Worm (Caenorhabditis elegans): ENCODE data around the gene nhr-209.

Gene nhr-209

ce11 chrV:12074886-12075285 is 23.1 kb upstream of the nhr-209 start, which contains the start of gene R07B7.6:
TSS of gene R07B7.6 (minus strand) at chrV:12074986.
- TF ChIP-seq pha-4 (GFP tag; IDR thresholded peaks at IDR 0.05) = no peak
- no peak for TF ChIP-seq pha-4 (tag; optimal IDR thresholded peaks at IDR 0.05)
- no peak for TF ChIP-seq ZK546.5 (tag; optimal IDR thresholded peaks at IDR 0.05)
- TF ChIP-seq dve-1 (tag; optimal IDR thresholded peaks at IDR 0.05; ENCODE audit: insufficient read depth) = no peak
- TF ChIP-seq vab-7 (GFP tag; IDR thresholded peaks at IDR 0.05) = no peak
- TF ChIP-seq zfp-3 (GFP tag; conservative IDR thresholded peaks at IDR 0.05) = no peak
- TF ChIP-seq fos-1 (tag; optimal IDR thresholded peaks at IDR 0.05) = no peak
- no peak for TF ChIP-seq hif-1 (tag; optimal IDR thresholded peaks at IDR 0.05)
- TF ChIP-seq daf-12 (tag; optimal IDR thresholded peaks at IDR 0.05) = no peak
- no peak for TF ChIP-seq aly-2 (tag; optimal IDR thresholded peaks at IDR 0.05)
- no peak for TF ChIP-seq dmd-9 (GFP tag; IDR thresholded peaks at IDR 0.05)
- no peak for TF ChIP-seq D1046.2 (GFP tag; IDR thresholded peaks at IDR 0.05)
- TF ChIP-seq skn-1 (tag; optimal IDR thresholded peaks at IDR 0.05) = no peak
- no peak for TF ChIP-seq nhr-41 (GFP tag; IDR thresholded peaks at IDR 0.05)
- TF ChIP-seq ceh-20 (GFP tag; IDR thresholded peaks at IDR 0.05) = no peak
- TF ChIP-seq nhr-11 (tag; optimal IDR thresholded peaks at IDR 0.05) = no peak
- TF ChIP-seq egl-43 (GFP tag; IDR thresholded peaks at IDR 0.05) = no peak
- TF ChIP-seq nhr-6 (tag; optimal IDR thresholded peaks at IDR 0.05) = no peak
- no peak for TF ChIP-seq T20F7.1 (GFP tag; optimal IDR thresholded peaks at IDR 0.05)
- TF ChIP-seq daf-19 (GFP tag; conservative IDR thresholded peaks at IDR 0.05) = no peak

DNA sequence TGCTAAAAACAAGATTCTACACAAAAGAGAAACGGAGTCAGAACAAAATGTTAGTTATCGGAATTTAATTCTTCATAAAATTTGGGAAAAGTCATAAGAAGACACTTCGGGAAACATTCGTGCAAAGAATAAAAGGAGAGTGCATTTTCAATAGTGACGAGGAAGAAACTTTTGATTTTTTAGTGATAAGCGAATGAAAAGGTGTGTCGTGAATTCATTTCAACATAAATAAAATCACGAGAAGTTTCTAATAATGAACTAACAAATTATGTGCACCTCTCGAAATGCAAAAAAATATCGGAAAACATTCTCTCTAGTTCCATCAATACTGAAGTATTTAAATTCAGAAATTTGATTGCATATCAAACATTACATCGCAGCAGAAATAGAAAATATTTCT is 22.0 kb upstream of the nhr-209 start:
- TF ChIP-seq mdt-29 (GFP tag; IDR thresholded peaks at IDR 0.05) (no peak), madf-9 (GFP tag; conservative IDR thresholded peaks at IDR 0.05) (no peak), lin-13 (GFP tag; optimal IDR thresholded peaks at IDR 0.05) (no peak), nhr-76 (tag; optimal IDR thresholded peaks at IDR 0.05) (no peak), nhr-237 (tag; optimal IDR thresholded peaks at IDR 0.05) (no peak), ZK337.2 (GFP tag; IDR thresholded peaks at IDR 0.05) (no peak), nhr-77 (tag; optimal IDR thresholded peaks at IDR 0.05) (peak; percentile 41), hif-1 (tag; optimal IDR thresholded peaks at IDR 0.05) (no peak), lin-39 (tag; optimal IDR thresholded peaks at IDR 0.05) (no peak), cey-2 (tag; optimal IDR thresholded peaks at IDR 0.05; ENCODE audit: borderline replicate concordance, insufficient read depth) (no peak), daf-12 (tag; optimal IDR thresholded peaks at IDR 0.05) (no peak), Y105C5A.15 (GFP tag; IDR thresholded peaks at IDR 0.05) (no peak), zfp-2 (tag; optimal IDR thresholded peaks at IDR 0.05) (no peak), pqm-1 (tag; optimal IDR thresholded peaks at IDR 0.05) (peak; percentile 60), nhr-48 (tag; optimal IDR thresholded peaks at IDR 0.05) (no peak), tag-97 (GFP tag; IDR thresholded peaks at IDR 0.05) (no peak), T20F7.1 (GFP tag; optimal IDR thresholded peaks at IDR 0.05) (no peak), ceh-62 (tag; optimal IDR thresholded peaks at IDR 0.05) (no peak), ztf-11 (tag; optimal IDR thresholded peaks at IDR 0.05) (no peak), nhr-28 (tag; optimal IDR thresholded peaks at IDR 0.05) (peak; percentile 67), spr-3 (GFP tag; optimal IDR thresholded peaks at IDR 0.05) (no peak), dve-1 (tag; optimal IDR thresholded peaks at IDR 0.05; ENCODE audit: insufficient read depth) (peak; percentile 26), unc-39 (tag; optimal IDR thresholded peaks at IDR 0.05) (no peak), ZK546.5 (tag; optimal IDR thresholded peaks at IDR 0.05) (no peak), dmd-8 (GFP tag; IDR thresholded peaks at IDR 0.05) (no peak), R02D3.7 (tag; optimal IDR thresholded peaks at IDR 0.05) (no peak), nhr-102 (tag; optimal IDR thresholded peaks at IDR 0.05) (no peak), egl-43 (GFP tag; IDR thresholded peaks at IDR 0.05) (no peak), gei-8 (GFP tag; optimal IDR thresholded peaks at IDR 0.05) (no peak), fkh-10 (GFP tag; optimal IDR thresholded peaks at IDR 0.05) (no peak), daf-16 (GFP tag; optimal IDR thresholded peaks at IDR 0.05) (no peak), daf-16 (tag; optimal IDR thresholded peaks at IDR 0.05) (peak; percentile 73), daf-8 (GFP tag; IDR thresholded peaks at IDR 0.05) (no peak), set-16 (GFP tag; IDR thresholded peaks at IDR 0.05) (no peak), unc-130 (GFP tag; optimal IDR thresholded peaks at IDR 0.05) (no peak), lim-7 (GFP tag; IDR thresholded peaks at IDR 0.05) (no peak), snpc-1.2 (GFP tag; IDR thresholded peaks at IDR 0.05) (no peak), nhr-10 (tag; optimal IDR thresholded peaks at IDR 0.05) (no peak)

Measured in whole organism, L4 larva.